Fruit fly (Drosophila melanogaster) whole organism, embryonic: ENCODE measurements around the gene CG7970.

Source experiments
- Adf1 ChIP-seq: fragments of 200-800 bp; sonication (Bioruptor generic); IDR thresholded peaks from 2 replicates; pipeline ENCODE4 v1.3.6; 2022; ENCODE audit warnings: missing biosample characterization, missing genetic modification characterization
- B-H2 ChIP-seq: fragments of 200-800 bp; sonication (Bioruptor generic); optimal IDR thresholded peaks from 2 replicates; lab custom pipeline; 2018; ENCODE audit warnings: missing biosample characterization, mild to moderate bottlenecking, missing genetic modification characterization
- CG12659 ChIP-seq: fragments of 200-800 bp; sonication (Bioruptor generic); optimal IDR thresholded peaks from 3 replicates; lab custom pipeline; 2017; ENCODE audit warnings: mild to moderate bottlenecking, missing biosample characterization, missing genetic modification reagents, missing genetic modification characterization
- CG13287 ChIP-seq: fragments of 200-800 bp; sonication (Bioruptor generic); IDR thresholded peaks from 2 replicates; pipeline ENCODE4 v1.3.6; 2022; ENCODE audit warnings: missing biosample characterization, missing genetic modification characterization; ENCODE audit not compliant: partially characterized antibody
- CG13894 ChIP-seq: fragments of 200-800 bp; sonication (Bioruptor generic); optimal IDR thresholded peaks from 3 replicates; lab custom pipeline; 2018; ENCODE audit warnings: missing biosample characterization, mild to moderate bottlenecking, missing genetic modification characterization, moderate library complexity
- CG14667 ChIP-seq: fragments of 200-800 bp; sonication (Bioruptor generic); IDR thresholded peaks from 2 replicates; pipeline ENCODE4 v1.3.6; 2022; ENCODE audit warnings: missing biosample characterization, missing genetic modification characterization
- CG1529 ChIP-seq: fragments of 200-800 bp; sonication (Bioruptor generic); optimal IDR thresholded peaks from 3 replicates; lab custom pipeline; 2018; ENCODE audit warnings: missing biosample characterization, missing genetic modification characterization
- CG17568 ChIP-seq: fragments of 200-800 bp; sonication (Bioruptor generic); optimal IDR thresholded peaks from 2 replicates; lab custom pipeline; 2018; ENCODE audit warnings: missing biosample characterization, mild to moderate bottlenecking, missing genetic modification characterization, moderate library complexity
- CG17912 ChIP-seq: fragments of 200-800 bp; sonication (Bioruptor generic); optimal IDR thresholded peaks from 2 replicates; lab custom pipeline; 2018; ENCODE audit warnings: missing biosample characterization, mild to moderate bottlenecking, missing genetic modification characterization
- CG1832 ChIP-seq: fragments of 200-800 bp; sonication (Bioruptor generic); optimal IDR thresholded peaks from 2 replicates; lab custom pipeline; 2017; ENCODE audit warnings: missing biosample characterization, mild to moderate bottlenecking, missing genetic modification characterization, inconsistent platforms
- CG2199 ChIP-seq: fragments of 200-800 bp; sonication (Bioruptor generic); IDR thresholded peaks from 3 replicates; pipeline ENCODE4 v1.3.6; 2022; ENCODE audit warnings: missing biosample characterization, missing genetic modification characterization
- CG2712 ChIP-seq: fragments of 200-800 bp; optimal IDR thresholded peaks from 3 replicates; lab custom pipeline; 2019; ENCODE audit warnings: missing biosample characterization, mild to moderate bottlenecking, missing genetic modification characterization, moderate library complexity
- CG2889 ChIP-seq: fragments of 200-800 bp; sonication (Bioruptor generic); IDR thresholded peaks from 3 replicates; pipeline ENCODE4 v1.3.6; 2022; ENCODE audit warnings: missing biosample characterization, missing genetic modification characterization
- CG31388 ChIP-seq: fragments of 200-800 bp; sonication (Bioruptor generic); optimal IDR thresholded peaks from 2 replicates; lab custom pipeline; 2016; ENCODE audit warnings: missing biosample characterization, missing genetic modification characterization
- CG31441 ChIP-seq: fragments of 200-800 bp; sonication (Bioruptor generic); IDR thresholded peaks from 2 replicates; pipeline ENCODE4 v1.3.6; 2022; ENCODE audit warnings: missing biosample characterization, missing genetic modification characterization
- CG33213 ChIP-seq: fragments of 200-800 bp; sonication (Bioruptor generic); optimal IDR thresholded peaks from 3 replicates; lab custom pipeline; 2016; ENCODE audit warnings: missing biosample characterization, missing genetic modification characterization
- CG3995 ChIP-seq: fragments of 200-800 bp; sonication (Bioruptor generic); optimal IDR thresholded peaks from 3 replicates; lab custom pipeline; 2016; ENCODE audit warnings: missing biosample characterization, missing genetic modification characterization
- CG4404 ChIP-seq: fragments of 200-800 bp; sonication (Bioruptor generic); IDR thresholded peaks from 2 replicates; pipeline ENCODE4 v1.3.6; 2022; ENCODE audit warnings: missing biosample characterization, missing genetic modification characterization
- CG9609 ChIP-seq: fragments of 200-800 bp; sonication (Bioruptor generic); optimal IDR thresholded peaks from 3 replicates; lab custom pipeline; 2016; ENCODE audit warnings: missing biosample characterization, missing genetic modification characterization
- CoRest ChIP-seq: fragments of 200-800 bp; sonication (Bioruptor generic); optimal IDR thresholded peaks from 3 replicates; lab custom pipeline; 2018; ENCODE audit warnings: missing biosample characterization, mild to moderate bottlenecking, missing genetic modification characterization, moderate library complexity
- Doc2 ChIP-seq: fragments of 200-800 bp; sonication (Bioruptor generic); IDR thresholded peaks from 2 replicates; pipeline ENCODE4 v1.3.6; 2022; ENCODE audit warnings: missing biosample characterization, missing genetic modification characterization
- E2f2 ChIP-seq: fragments of 200-800 bp; sonication (Bioruptor generic); IDR thresholded peaks from 2 replicates; pipeline ENCODE4 v1.3.6; 2022; ENCODE audit warnings: missing biosample characterization, missing genetic modification characterization
- Ets65A ChIP-seq: fragments of 200-800 bp; sonication (Bioruptor generic); peaks from one replicate; lab custom pipeline; 2016; ENCODE audit warnings: missing biosample characterization, missing genetic modification characterization
- Fer1 ChIP-seq: fragments of 200-800 bp; sonication (Bioruptor generic); optimal IDR thresholded peaks from 2 replicates; lab custom pipeline; 2017; ENCODE audit warnings: missing biosample characterization, mild to moderate bottlenecking, missing genetic modification characterization
- HmgZ ChIP-seq: fragments of 200-800 bp; sonication (Bioruptor generic); optimal IDR thresholded peaks from 2 replicates; lab custom pipeline; 2018; ENCODE audit warnings: missing biosample characterization, mild to moderate bottlenecking, missing genetic modification characterization
- Hr39 ChIP-seq: fragments of >200 bp; optimal IDR thresholded peaks from 2 replicates; lab custom pipeline; 2017
- Hr51 ChIP-seq, 2 experiments: fragments of 200-800 bp; sonication (Bioruptor generic); optimal IDR thresholded peaks; 2 replicates in 1 of 2; 3 replicates in 1 of 2; lab custom pipeline; 2016 to 2018; ENCODE audit warnings: missing biosample characterization in 2 of 2, missing genetic modification characterization in 2 of 2, mild to moderate bottlenecking in 1 of 2, moderate library complexity in 1 of 2
- Med ChIP-seq: fragments of 200-800 bp; sonication (Bioruptor generic); peaks from one replicate; lab custom pipeline; 2016; ENCODE audit warnings: missing biosample characterization, missing genetic modification characterization, mild to moderate bottlenecking, inconsistent platforms, moderate library complexity
- Sox102F ChIP-seq: fragments of 200-800 bp; sonication (Bioruptor generic); optimal IDR thresholded peaks from 2 replicates; lab custom pipeline; 2018; ENCODE audit warnings: missing biosample characterization, mild to moderate bottlenecking, missing genetic modification characterization, moderate library complexity
- Trl ChIP-seq, 3 experiments: fragments of >200 bp in 2 of 3; fragments of 200-800 bp in 1 of 3; sonication (Bioruptor generic) in 1 of 3; optimal IDR thresholded peaks; 2 replicates in 1 of 3; 3 replicates in 2 of 3; lab custom pipeline; 2016 to 2017; ENCODE audit warnings: missing biosample characterization in 1 of 3, missing genetic modification characterization in 1 of 3
- YL-1 ChIP-seq: fragments of 200-800 bp; sonication (Bioruptor generic); optimal IDR thresholded peaks from 3 replicates; lab custom pipeline; 2017; ENCODE audit warnings: missing biosample characterization, mild to moderate bottlenecking, missing genetic modification characterization
- caup ChIP-seq: fragments of 200-800 bp; sonication (Bioruptor generic); optimal IDR thresholded peaks from 3 replicates; lab custom pipeline; 2017; ENCODE audit warnings: missing biosample characterization, mild to moderate bottlenecking, missing genetic modification characterization, moderate library complexity; ENCODE audit not compliant: severe bottlenecking
- chinmo ChIP-seq: fragments of 200-800 bp; sonication (Bioruptor generic); IDR thresholded peaks from 4 replicates; pipeline ENCODE4 v1.3.6; 2022; ENCODE audit warnings: missing biosample characterization, missing genetic modification characterization; ENCODE audit not compliant: partially characterized antibody
- chm ChIP-seq: fragments of 200-800 bp; sonication (Bioruptor generic); IDR thresholded peaks from 2 replicates; pipeline ENCODE4 v1.3.6; 2022; ENCODE audit warnings: missing biosample characterization, missing genetic modification characterization
- ci ChIP-seq: fragments of 200-800 bp; sonication (Bioruptor generic); IDR thresholded peaks from 3 replicates; pipeline ENCODE4 v1.3.6; 2022; ENCODE audit warnings: missing biosample characterization, missing genetic modification characterization
- dpn ChIP-seq, 2 experiments: fragments of 200-800 bp; sonication (Bioruptor generic); optimal IDR thresholded peaks; 3 replicates each; lab custom pipeline; 2016; ENCODE audit warnings: missing biosample characterization in 2 of 2, missing genetic modification characterization in 2 of 2
- gfzf ChIP-seq: fragments of 200-800 bp; sonication (Bioruptor generic); optimal IDR thresholded peaks from 2 replicates; lab custom pipeline; 2016; ENCODE audit warnings: missing biosample characterization, mild to moderate bottlenecking, missing genetic modification characterization, moderate library complexity
- gt ChIP-seq: fragments of 200-800 bp; sonication (Bioruptor generic); IDR thresholded peaks from 2 replicates; pipeline ENCODE4 v1.3.6; 2022; ENCODE audit warnings: missing biosample characterization, missing genetic modification characterization
- hkb ChIP-seq, 2 experiments: fragments of 200-800 bp in 1 of 2; fragments of >200 bp in 1 of 2; sonication (Bioruptor generic) in 1 of 2; IDR thresholded peaks in 1 of 2; optimal IDR thresholded peaks in 1 of 2; 2 replicates each; pipeline versions ENCODE4 v1.3.6 to Lab custom; 2017 to 2022; ENCODE audit warnings: missing biosample characterization in 1 of 2, missing genetic modification characterization in 1 of 2
- jing ChIP-seq: fragments of 200-800 bp; sonication (Bioruptor generic); optimal IDR thresholded peaks from 2 replicates; lab custom pipeline; 2018; ENCODE audit warnings: missing biosample characterization, mild to moderate bottlenecking, missing genetic modification characterization
- mirr ChIP-seq: fragments of 200-800 bp; sonication (Bioruptor generic); optimal IDR thresholded peaks from 3 replicates; lab custom pipeline; 2018; ENCODE audit warnings: missing biosample characterization, mild to moderate bottlenecking, missing genetic modification characterization
- pum ChIP-seq: fragments of 200-800 bp; sonication (Bioruptor generic); optimal IDR thresholded peaks from 2 replicates; lab custom pipeline; 2016; ENCODE audit warnings: missing biosample characterization, missing genetic modification characterization
- sens-2 ChIP-seq: fragments of 200-800 bp; sonication (Bioruptor generic); IDR thresholded peaks from 2 replicates; pipeline ENCODE4 v1.3.6; 2022; ENCODE audit warnings: missing biosample characterization, missing genetic modification characterization
- slp2 ChIP-seq: fragments of 200-800 bp; sonication (Bioruptor generic); optimal IDR thresholded peaks from 2 replicates; lab custom pipeline; 2016; ENCODE audit warnings: missing biosample characterization, missing genetic modification characterization
- sna ChIP-seq: fragments of 200-800 bp; sonication (Bioruptor generic); IDR thresholded peaks from 2 replicates; pipeline ENCODE4 v1.3.6; 2022; ENCODE audit warnings: missing biosample characterization, missing genetic modification characterization; ENCODE audit not compliant: partially characterized antibody
- vnd ChIP-seq: fragments of 200-800 bp; sonication (Bioruptor generic); IDR thresholded peaks from 3 replicates; pipeline ENCODE4 v1.3.6; 2022; ENCODE audit warnings: missing biosample characterization, missing genetic modification characterization; ENCODE audit not compliant: partially characterized antibody

Gene CG7970

dm6 chr3L:1664876-1665275 lies 12.3 kb downstream of the CG7970 start, which contains the start of the genes Srrm234 and CG7974 (continued):
- TF ChIP-seq gfzf (GFP tag; lab: Kevin White, UChicago) (peak; percentile 88), chinmo (GFP tag; lab: Robert Waterston, UW) (0 out of 4 replicates have a peak, but pooled peaks have one; percentile 5), Fer1 (GFP tag; lab: Kevin White, UChicago) (peak; percentile 12), YL-1 (peak; percentile 66), CG17912 (GFP tag; lab: Kevin White, UChicago) (peak; percentile 2), E2f2 (GFP tag; lab: Robert Waterston, UW) (peak; percentile 55), caup (GFP tag; lab: Kevin White, UChicago) (no peak)

- TF ChIP-seq ci (GFP tag; lab: Robert Waterston, UW) = no peak
- no peak for TF ChIP-seq CoRest
- no peak for TF ChIP-seq Hr51 (GFP tag; optimal IDR thresholded peaks at IDR 0.05; lab: Kevin White, UChicago)
- TF ChIP-seq CG1832 (GFP tag; lab: Kevin White, UChicago) = peak; percentile 4
- peak; percentile 91 for TF ChIP-seq Ets65A
- no peak for TF ChIP-seq Hr39 (lab: Kevin White, UChicago)
- TF ChIP-seq Med = peak; percentile 73
- no peak for TF ChIP-seq sens-2 (GFP tag; lab: Robert Waterston, UW)
- 0 out of 2 replicates have a peak, but pooled peaks have one; percentile 37 for TF ChIP-seq chm
- no peak for TF ChIP-seq CG33213 (GFP tag; lab: Kevin White, UChicago)
- TF ChIP-seq CG2199 (GFP tag; lab: Robert Waterston, UW) = no peak
- no peak for TF ChIP-seq CG12659
- TF ChIP-seq, all 482 proteins: peak for 4
Observed at dm6 chr3L:1665544-1665943, 13.0 kb downstream of the CG7970 start.

dm6 chr3L:1667423-1667822 lies 14.9 kb downstream of the CG7970 start:
- no peak for TF ChIP-seq Adf1 (GFP tag; lab: Robert Waterston, UW)
- no peak for TF ChIP-seq pum
- TF ChIP-seq CG2712 (tag; lab: Kevin White, UChicago) = no peak
- TF ChIP-seq Ets65A = peak; percentile 46
- no peak for TF ChIP-seq dpn (GFP tag; optimal IDR thresholded peaks at IDR 0.05; lab: Kevin White, UChicago)
- no peak for TF ChIP-seq CG13287 (GFP tag; lab: Robert Waterston, UW)
- TF ChIP-seq vnd (GFP tag; lab: Robert Waterston, UW) = no peak
- TF ChIP-seq jing (GFP tag; lab: Kevin White, UChicago) = no peak
- TF ChIP-seq Sox102F (GFP tag; lab: Kevin White, UChicago) = no peak
- no peak for TF ChIP-seq HmgZ (tag; lab: Kevin White, UChicago)
- TF ChIP-seq CG1529 = no peak
- TF ChIP-seq Med = peak; percentile 43

- TF ChIP-seq sna (GFP tag; lab: Robert Waterston, UW) (peak; percentile 49; the same call in 1 of the 2 replicates), Trl (optimal IDR thresholded peaks at IDR 0.05; lab: Kevin White, UChicago) (peak in 1 of 2 experiments; percentile 18), Trl (GFP tag; optimal IDR thresholded peaks at IDR 0.05; lab: Kevin White, UChicago) (peak; percentile 99), mirr (GFP tag; lab: Kevin White, UChicago) (peak; percentile 98), hkb (optimal IDR thresholded peaks at IDR 0.05; lab: Kevin White, UChicago) (peak; percentile 94), hkb (GFP tag; IDR thresholded peaks at IDR 0.05; lab: Robert Waterston, UW) (peak; percentile 91), dpn (GFP tag; optimal IDR thresholded peaks at IDR 0.05; lab: Kevin White, UChicago) (peak; percentile 93 to 98), CG9609 (GFP tag; lab: Kevin White, UChicago) (peak; percentile 98), CG3995 (GFP tag; lab: Kevin White, UChicago) (peak; percentile 81), CG2889 (peak; percentile 85), CG31441 (peak; percentile 87), slp2 (peak; percentile 95), CG14667 (GFP tag; lab: Robert Waterston, UW) (peak; percentile 85), B-H2 (GFP tag; lab: Kevin White, UChicago) (peak; percentile 97), CG17568 (GFP tag; lab: Kevin White, UChicago) (no peak), CG31388 (peak; percentile 83), CG4404 (GFP tag; lab: Robert Waterston, UW) (peak; percentile 83), gt (peak; percentile 90), Doc2 (GFP tag; lab: Robert Waterston, UW) (peak; percentile 78), chinmo (GFP tag; lab: Robert Waterston, UW) (no peak), CG13894 (tag; lab: Kevin White, UChicago) (peak; percentile 95)
Observed at dm6 chr3L:1668504-1668903, 16.0 kb downstream of the CG7970 start, which contains the start of gene RpL23A. TSS of gene RpL23A (minus strand) at chr3L:1668654.
